Fruit fly (Drosophila melanogaster) whole organism, embryonic: ENCODE results near the gene CG33267.

Experiments used
- CG11247 ChIP-seq: fragments of 200-800 bp; sonication (Bioruptor generic); IDR thresholded peaks from 2 replicates; pipeline ENCODE4 v1.3.6; 2022; ENCODE audit warnings: missing biosample characterization, missing genetic modification characterization
- CG2120 ChIP-seq: fragments of 200-800 bp; sonication (Bioruptor generic); optimal IDR thresholded peaks from 3 replicates; lab custom pipeline; 2016; ENCODE audit warnings: missing biosample characterization, missing genetic modification characterization
- CG2202 ChIP-seq: fragments of 200-800 bp; sonication (Bioruptor generic); optimal IDR thresholded peaks from 2 replicates; lab custom pipeline; 2018; ENCODE audit warnings: missing biosample characterization, mild to moderate bottlenecking, missing genetic modification characterization
- CG5953 ChIP-seq: fragments of 200-800 bp; sonication (Bioruptor generic); IDR thresholded peaks from 2 replicates; pipeline ENCODE4 v1.3.6; 2022; ENCODE audit warnings: missing biosample characterization, missing genetic modification characterization
- CG9797 ChIP-seq: fragments of 200-800 bp; sonication (Bioruptor generic); optimal IDR thresholded peaks from 3 replicates; lab custom pipeline; 2018; ENCODE audit warnings: missing biosample characterization, mild to moderate bottlenecking, missing genetic modification characterization
- Hr78 ChIP-seq, 2 experiments: fragments of 200-800 bp in 1 of 2; fragments of >200 bp in 1 of 2; sonication (Bioruptor generic) in 1 of 2; optimal IDR thresholded peaks; 2 replicates each; lab custom pipeline; 2017 to 2019; ENCODE audit warnings: missing biosample characterization in 2 of 2, missing genetic modification characterization in 2 of 2, mild to moderate bottlenecking in 1 of 2, moderate library complexity in 1 of 2
- esg ChIP-seq: fragments of 200-800 bp; sonication (Bioruptor generic); conservative IDR thresholded peaks from 2 replicates; pipeline ENCODE4 v1.3.6; 2022; ENCODE audit warnings: missing biosample characterization, missing genetic modification characterization

- TF ChIP-seq CG9797 (GFP tag; lab: Kevin White, UChicago) (no peak), CG2202 (tag; lab: Kevin White, UChicago) (peak; percentile 63), esg (no peak), CG2120 (peak; percentile 70), Hr78 (GFP tag; optimal IDR thresholded peaks at IDR 0.05; lab: Kevin White, UChicago) (peak in 1 of 2 experiments; percentile 34), CG11247 (GFP tag; lab: Robert Waterston, UW) (no peak), CG5953 (GFP tag; lab: Robert Waterston, UW) (no peak)
Observed at dm6 chr3L:11555662-11556460, 8.4 kb upstream of the CG33267 start.
